Worm (Caenorhabditis elegans) whole organism, L3 larva: Measurements from ENCODE around the gene ttm-2.

Source experiments
- elt-1 ChIP-seq: fragments of 150-350 bp; optimal IDR thresholded peaks from 2 replicates; lab custom pipeline; 2014; ENCODE audit warnings: missing biosample characterization, missing genetic modification characterization
- jun-1 ChIP-seq: fragments of 150-350 bp; optimal IDR thresholded peaks from 2 replicates; lab custom pipeline; 2014; ENCODE audit warnings: missing biosample characterization, missing genetic modification reagents, missing genetic modification characterization
- nhr-25 ChIP-seq: sonication (generic microtip); optimal IDR thresholded peaks from 2 replicates; lab custom pipeline; 2017; ENCODE audit warnings: missing biosample characterization, missing genetic modification characterization

- no peak for TF ChIP-seq nhr-25
- TF ChIP-seq jun-1 (tag; lab: Kevin White, UChicago): no peak
- TF ChIP-seq elt-1 (tag; lab: Kevin White, UChicago): no peak
Observed at ce11 chrII:4773891-4774432, 7.8 kb upstream of the ttm-2 start, which contains the start of the genes F26G1.9 and F26G1.10.
